Fruit fly (Drosophila melanogaster): ENCODE results near the gene stet.
A peak's percentile ranks its signal among the peaks of the same experiment; 100 is the strongest.

stet gene

DNA sequence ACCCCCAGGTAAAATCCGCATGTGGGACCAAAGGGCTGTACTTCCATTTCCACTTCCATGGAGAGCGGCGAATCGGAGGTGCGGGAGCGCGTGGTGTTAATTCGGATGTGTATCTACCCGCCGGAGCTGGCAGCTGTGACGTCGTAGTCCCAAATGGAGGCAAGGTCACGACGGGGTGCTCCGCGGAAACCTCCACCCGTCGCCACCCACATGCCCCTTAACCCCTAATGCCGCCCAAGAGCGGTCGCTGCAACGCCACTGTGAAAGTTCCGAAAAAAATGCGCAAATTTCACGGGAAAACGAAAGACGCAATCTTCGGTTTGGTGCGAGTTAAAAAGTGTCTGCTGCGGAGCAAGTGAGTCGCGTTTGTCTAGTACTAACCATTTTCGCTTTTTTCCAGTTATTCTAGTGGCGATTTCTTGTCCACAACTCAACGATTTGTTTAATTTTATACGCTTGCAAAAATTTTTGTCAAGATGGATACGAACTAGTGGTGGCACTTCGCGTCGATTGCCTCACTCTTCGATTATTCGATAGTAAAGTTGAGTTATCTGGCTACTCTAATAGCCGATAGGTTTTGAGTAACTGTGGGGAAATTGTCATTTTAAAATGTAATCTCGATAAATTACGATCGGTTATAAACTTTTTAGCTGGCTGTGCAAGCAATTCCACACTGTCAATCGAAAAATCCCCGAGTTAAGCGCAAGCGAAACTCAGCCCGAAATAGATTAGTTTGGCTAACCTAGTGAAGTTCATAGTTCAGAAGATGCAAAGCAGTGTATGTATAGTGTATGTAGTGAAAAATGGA lies 12.9 kb upstream of the stet start, which contains the start of the genes hfp and Psa:
TSS of gene hfp (minus strand) at position 505 of the 808 bp plus-strand sequence.
TSS of gene Psa (plus strand) at position 758 of the 808 bp plus-strand sequence.
- TF ChIP-seq CG4496 (GFP tag; IDR thresholded peaks at IDR 0.05): no peak
- no peak for TF ChIP-seq CG9948 (tag; optimal IDR thresholded peaks at IDR 0.05)
- no peak for TF ChIP-seq gl (tag; optimal IDR thresholded peaks at IDR 0.05)
- no peak for TF ChIP-seq EcR (GFP tag; optimal IDR thresholded peaks at IDR 0.05)
- TF ChIP-seq CG17806 (tag; optimal IDR thresholded peaks at IDR 0.05): no peak
- TF ChIP-seq CG15710 (tag; optimal IDR thresholded peaks at IDR 0.05): no peak
- TF ChIP-seq CG32121 (GFP tag; IDR thresholded peaks at IDR 0.05): no peak
- no peak for TF ChIP-seq CG10348 (GFP tag; IDR thresholded peaks at IDR 0.05)
- no peak for TF ChIP-seq CG12605 (GFP tag; IDR thresholded peaks at IDR 0.05)
- TF ChIP-seq D1 (tag; optimal IDR thresholded peaks at IDR 0.05): no peak
- TF ChIP-seq CG8301 (tag; optimal IDR thresholded peaks at IDR 0.05): no peak
- no peak for TF ChIP-seq fd96Ca (GFP tag; IDR thresholded peaks at IDR 0.05)

DNA sequence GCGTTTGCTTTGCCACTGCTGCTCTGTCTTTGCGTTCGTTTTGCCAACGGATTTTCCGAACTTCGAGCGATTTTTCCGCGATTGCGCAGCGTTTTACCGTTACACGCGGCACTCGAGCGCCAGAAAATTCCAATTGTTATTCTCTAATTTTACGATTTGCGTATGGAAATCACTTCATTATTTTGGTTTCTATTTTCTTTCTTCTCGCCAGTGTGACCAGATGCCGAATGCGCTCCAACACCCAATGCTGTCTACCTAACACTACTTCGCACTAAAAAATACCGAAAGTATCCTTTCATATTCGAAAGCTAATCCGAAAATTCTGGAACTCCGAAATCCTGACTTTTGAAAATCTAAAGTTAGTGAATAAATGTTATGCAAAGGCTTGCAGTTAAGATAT lies 7.1 kb upstream of the stet start, which contains the start of gene CG12084:
TSS of gene CG12084 (minus strand) at position 236 of the 400 bp plus-strand sequence.
- TF ChIP-seq Snoo (tag; optimal IDR thresholded peaks at IDR 0.05): no peak
- peak; percentile 9; the same call in 1 of the 2 replicates for TF ChIP-seq CG12605 (GFP tag; IDR thresholded peaks at IDR 0.05)

DNA sequence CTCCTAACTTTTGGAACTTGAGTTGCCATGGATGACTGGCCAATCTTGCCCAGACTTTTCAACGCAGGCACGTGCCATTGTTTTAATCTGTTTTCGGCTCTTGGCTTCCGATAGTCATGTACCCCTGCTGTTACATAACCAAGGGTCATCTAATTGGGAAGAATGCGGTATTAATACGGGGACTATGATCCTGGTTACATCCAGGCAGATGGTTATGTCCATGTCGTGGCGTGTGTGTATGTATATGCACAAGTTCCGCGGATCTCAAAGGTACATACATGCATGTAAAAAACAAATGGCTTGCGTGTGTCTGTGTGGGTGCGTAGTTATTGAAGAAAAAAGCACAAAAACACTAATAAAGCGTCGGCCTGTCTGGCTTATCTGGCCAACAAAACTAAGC lies 6.5 kb upstream of the stet start:
- TF ChIP-seq CG12605 (GFP tag; IDR thresholded peaks at IDR 0.05) (no peak), rn (GFP tag; IDR thresholded peaks at IDR 0.05) (no peak), EcR (GFP tag; optimal IDR thresholded peaks at IDR 0.05) (no peak), gl (tag; optimal IDR thresholded peaks at IDR 0.05) (no peak), CG32121 (GFP tag; IDR thresholded peaks at IDR 0.05) (no peak), CG14655 (GFP tag; optimal IDR thresholded peaks at IDR 0.05) (no peak), CG9948 (tag; optimal IDR thresholded peaks at IDR 0.05) (no peak), fd96Ca (GFP tag; IDR thresholded peaks at IDR 0.05) (no peak), CG8159 (tag; optimal IDR thresholded peaks at IDR 0.05) (no peak), Ets98B (GFP tag; IDR thresholded peaks at IDR 0.05) (no peak), CG15710 (tag; optimal IDR thresholded peaks at IDR 0.05) (no peak), Snoo (tag; optimal IDR thresholded peaks at IDR 0.05) (no peak), CG8301 (tag; optimal IDR thresholded peaks at IDR 0.05) (no peak), CG34367 (tag; optimal IDR thresholded peaks at IDR 0.05) (no peak), Pif1B (GFP tag; optimal IDR thresholded peaks at IDR 0.05) (no peak), Pif1A (GFP tag; optimal IDR thresholded peaks at IDR 0.05) (no peak), CG4496 (GFP tag; IDR thresholded peaks at IDR 0.05) (no peak), D1 (tag; optimal IDR thresholded peaks at IDR 0.05) (no peak), CG10348 (GFP tag; IDR thresholded peaks at IDR 0.05) (no peak), CG17806 (tag; optimal IDR thresholded peaks at IDR 0.05) (no peak)

DNA sequence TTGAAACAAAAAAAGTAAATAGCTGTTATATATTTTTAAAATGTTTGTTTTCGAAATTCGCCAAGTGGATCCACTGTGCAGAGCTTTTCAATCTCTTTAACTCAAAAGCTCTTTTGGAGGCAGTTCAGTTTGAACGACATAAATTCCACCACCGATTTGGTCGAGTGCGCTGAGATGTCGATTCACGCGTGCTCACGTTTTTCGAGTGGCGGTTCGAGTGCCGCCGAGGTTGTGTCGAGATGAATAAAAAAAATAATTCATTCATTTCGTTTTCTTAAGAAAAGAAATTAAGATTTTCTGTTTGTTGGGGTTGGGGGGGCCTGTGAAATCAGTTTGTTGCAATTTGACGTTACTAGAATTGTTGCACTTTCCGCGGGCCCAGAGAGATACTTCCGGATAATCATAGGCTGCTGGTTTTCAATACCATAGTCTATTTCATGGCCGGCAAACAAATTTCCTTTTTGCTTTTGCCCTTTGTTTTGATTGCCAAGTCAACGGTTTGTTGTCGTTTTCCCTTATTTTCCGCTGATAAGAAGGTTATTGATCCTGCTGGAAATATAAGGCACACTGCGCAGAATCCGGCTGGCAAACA lies 659 bp downstream of the stet start:
- TF ChIP-seq EcR (GFP tag; optimal IDR thresholded peaks at IDR 0.05): peak; percentile 92
- peak; percentile 26 for TF ChIP-seq Pif1B (GFP tag; optimal IDR thresholded peaks at IDR 0.05)
- TF ChIP-seq Pif1A (GFP tag; optimal IDR thresholded peaks at IDR 0.05): no peak
- TF ChIP-seq Ets98B (GFP tag; IDR thresholded peaks at IDR 0.05): peak; percentile 56; the same call in 1 of the 2 replicates
- TF ChIP-seq CG4496 (GFP tag; IDR thresholded peaks at IDR 0.05): peak; percentile 14; the same call in 1 of the 3 replicates
- peak; percentile 9 for TF ChIP-seq Snoo (tag; optimal IDR thresholded peaks at IDR 0.05)
- no peak for TF ChIP-seq CG9948 (tag; optimal IDR thresholded peaks at IDR 0.05)
- TF ChIP-seq CG17806 (tag; optimal IDR thresholded peaks at IDR 0.05): no peak
- no peak for TF ChIP-seq fd96Ca (GFP tag; IDR thresholded peaks at IDR 0.05)
- TF ChIP-seq gl (tag; optimal IDR thresholded peaks at IDR 0.05): no peak

DNA sequence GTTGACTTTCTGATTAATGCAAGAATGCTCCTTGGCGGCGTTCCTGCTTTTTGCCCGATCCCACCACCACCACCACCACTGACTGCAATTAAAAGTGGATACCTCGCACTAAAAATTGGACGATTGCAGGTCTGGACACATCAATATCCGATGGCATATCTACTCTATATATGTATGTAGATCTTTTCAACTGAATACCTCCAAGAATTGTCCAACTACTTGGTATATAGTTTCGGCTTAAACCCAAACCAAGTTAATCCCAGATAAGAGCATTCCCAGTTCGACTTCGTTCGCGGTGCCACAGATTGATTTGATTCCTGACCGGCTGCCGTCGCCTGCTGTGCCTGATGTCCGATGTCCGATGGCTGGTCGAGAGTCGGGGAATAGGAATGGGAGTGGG lies 4.6 kb downstream of the stet start:
- no peak for TF ChIP-seq Pif1B (GFP tag; optimal IDR thresholded peaks at IDR 0.05)
- no peak for TF ChIP-seq CG32121 (GFP tag; IDR thresholded peaks at IDR 0.05)
- peak; percentile 1 for TF ChIP-seq CG15710 (tag; optimal IDR thresholded peaks at IDR 0.05)
- TF ChIP-seq CG13204 (GFP tag; optimal IDR thresholded peaks at IDR 0.05): no peak
- 0 out of 3 replicates have a peak, but pooled peaks have one; percentile 17 for TF ChIP-seq CG4496 (GFP tag; IDR thresholded peaks at IDR 0.05)
- TF ChIP-seq Pif1A (GFP tag; optimal IDR thresholded peaks at IDR 0.05): no peak
- peak; percentile 41 for TF ChIP-seq CG17806 (tag; optimal IDR thresholded peaks at IDR 0.05)
- no peak for TF ChIP-seq D1 (tag; optimal IDR thresholded peaks at IDR 0.05)
- TF ChIP-seq CG10348 (GFP tag; IDR thresholded peaks at IDR 0.05): no peak
- TF ChIP-seq EcR (GFP tag; optimal IDR thresholded peaks at IDR 0.05): no peak
- TF ChIP-seq CG34367 (tag; optimal IDR thresholded peaks at IDR 0.05): no peak
- TF ChIP-seq CG9948 (tag; optimal IDR thresholded peaks at IDR 0.05): peak; percentile 58
- TF ChIP-seq fd96Ca (GFP tag; IDR thresholded peaks at IDR 0.05): peak; percentile 15; the same call in 1 of the 3 replicates
- TF ChIP-seq CG8301 (tag; optimal IDR thresholded peaks at IDR 0.05): peak; percentile 66
- TF ChIP-seq rn (GFP tag; IDR thresholded peaks at IDR 0.05): no peak
- TF ChIP-seq gl (tag; optimal IDR thresholded peaks at IDR 0.05): peak; percentile 22
- peak; percentile 79 for TF ChIP-seq CG14655 (GFP tag; optimal IDR thresholded peaks at IDR 0.05)
- TF ChIP-seq Ets98B (GFP tag; IDR thresholded peaks at IDR 0.05): no peak
- no peak for TF ChIP-seq Snoo (tag; optimal IDR thresholded peaks at IDR 0.05)
- TF ChIP-seq CG8159 (tag; optimal IDR thresholded peaks at IDR 0.05): peak; percentile 57
- TF ChIP-seq CG12605 (GFP tag; IDR thresholded peaks at IDR 0.05): no peak
